Worm (Caenorhabditis elegans) whole organism, L1 larva: Measurements from ENCODE around the gene usp-46.

Source experiments
- Y116A8C.19 ChIP-seq: sonication (generic microtip); optimal IDR thresholded peaks from 2 replicates; lab custom pipeline; 2016; ENCODE audit warnings: missing compliant biosample characterization, missing genetic modification characterization, borderline replicate concordance
- ama-1 ChIP-seq: fragments of 150-350 bp; optimal IDR thresholded peaks from 2 replicates; lab custom pipeline; 2014
- ces-1 ChIP-seq: fragments of 150-350 bp; optimal IDR thresholded peaks from 2 replicates; lab custom pipeline; 2014; ENCODE audit warnings: missing biosample characterization, missing genetic modification reagents, missing genetic modification characterization
- fkh-10 ChIP-seq: sonication (generic microtip); optimal IDR thresholded peaks from 2 replicates; lab custom pipeline; 2017; ENCODE audit warnings: missing biosample characterization, missing genetic modification reagents, missing genetic modification characterization
- fos-1 ChIP-seq: fragments of 150-350 bp; optimal IDR thresholded peaks from 2 replicates; lab custom pipeline; 2014; ENCODE audit warnings: missing biosample characterization, missing genetic modification characterization
- mab-9 ChIP-seq: fragments of 200-800 bp; sonication (Bioruptor generic); IDR thresholded peaks from 2 replicates; pipeline ENCODE4 v1.3.6; 2022; ENCODE audit warnings: missing genetic modification reagents, missing genetic modification characterization, missing compliant biosample characterization
- nhr-12 ChIP-seq: sonication (generic microtip); optimal IDR thresholded peaks from 2 replicates; lab custom pipeline; 2017; ENCODE audit warnings: missing biosample characterization, missing genetic modification characterization
- nhr-85 ChIP-seq: sonication (generic microtip); peaks from one replicate; lab custom pipeline; 2016; ENCODE audit warnings: missing genetic modification characterization, inconsistent platforms, missing compliant biosample characterization
- rnt-1 ChIP-seq: sonication (generic microtip); optimal IDR thresholded peaks from 2 replicates; lab custom pipeline; 2016; ENCODE audit warnings: mild to moderate bottlenecking, missing genetic modification characterization, moderate library complexity, missing compliant biosample characterization
- skn-1 ChIP-seq: fragments of 150-350 bp; optimal IDR thresholded peaks from 2 replicates; lab custom pipeline; 2014; ENCODE audit warnings: missing biosample characterization, missing genetic modification characterization
- snpc-4 ChIP-seq: fragments of 150-350 bp; optimal IDR thresholded peaks from 2 replicates; lab custom pipeline; 2014; ENCODE audit warnings: missing biosample characterization, missing genetic modification characterization
- unc-62 ChIP-seq: fragments of 150-350 bp; optimal IDR thresholded peaks from 2 replicates; lab custom pipeline; 2014; ENCODE audit warnings: missing biosample characterization, missing genetic modification reagents, missing genetic modification characterization
- unc-86 ChIP-seq: sonication (generic microtip); optimal IDR thresholded peaks from 2 replicates; lab custom pipeline; 2016; ENCODE audit warnings: missing genetic modification characterization, missing compliant biosample characterization

DNA sequence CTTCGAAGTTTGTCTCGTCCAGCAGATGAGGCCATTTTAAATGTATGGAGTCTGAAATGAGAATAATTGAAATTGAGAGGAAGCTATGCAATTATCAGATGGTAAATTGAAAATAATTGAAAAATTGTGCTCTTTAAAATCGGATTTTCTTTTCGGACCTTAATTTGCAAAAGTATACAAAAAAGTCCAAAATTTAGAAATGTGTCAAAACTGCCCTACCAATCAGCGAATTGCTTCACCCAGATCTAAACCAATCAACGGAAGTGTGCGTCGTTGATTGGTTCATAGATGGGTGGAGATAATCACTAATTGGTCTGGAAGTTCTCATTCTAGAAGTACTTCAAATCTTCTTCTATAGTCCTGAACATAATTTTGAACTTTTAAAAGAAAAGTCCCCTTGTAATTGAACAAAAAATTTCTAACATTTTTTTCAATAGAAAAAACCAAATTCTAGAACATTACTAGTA is 13.2 kb downstream of the usp-46 start, which contains the start of gene R10E11.5:
- TF ChIP-seq rnt-1 (tag; lab: Kevin White, UChicago) (no peak), fkh-10 (GFP tag; lab: Kevin White, UChicago) (no peak), unc-86 (no peak), Y116A8C.19 (no peak), nhr-85 (tag; lab: Kevin White, UChicago) (no peak), unc-62 (GFP tag; lab: Kevin White, UChicago) (no peak), fos-1 (tag; lab: Kevin White, UChicago) (no peak), skn-1 (tag; lab: Kevin White, UChicago) (no peak), mab-9 (GFP tag; lab: Robert Waterston, UW) (no peak), ama-1 (lab: Kevin White, UChicago) (no peak), ces-1 (GFP tag; lab: Kevin White, UChicago) (no peak), snpc-4 (no peak), nhr-12 (tag; lab: Kevin White, UChicago) (no peak)
